Worm (Caenorhabditis elegans) whole organism, L1 larva: ENCODE measurements around the gene F26D2.3.

Experiments used
- C16A3.4 ChIP-seq: fragments of 150-350 bp; optimal IDR thresholded peaks from 2 replicates; lab custom pipeline; 2014; ENCODE audit warnings: missing biosample characterization, missing genetic modification characterization
- C34B4.2 ChIP-seq: sonication (generic microtip); optimal IDR thresholded peaks from 2 replicates; lab custom pipeline; 2017; ENCODE audit warnings: mild to moderate bottlenecking, missing genetic modification characterization, missing compliant biosample characterization
- F16B12.6 ChIP-seq: fragments of 150-350 bp; optimal IDR thresholded peaks from 2 replicates; lab custom pipeline; 2014; ENCODE audit warnings: missing biosample characterization, missing genetic modification characterization
- Y116A8C.19 ChIP-seq: sonication (generic microtip); optimal IDR thresholded peaks from 2 replicates; lab custom pipeline; 2016; ENCODE audit warnings: missing compliant biosample characterization, missing genetic modification characterization, borderline replicate concordance
- aly-2 ChIP-seq: fragments of 150-350 bp; optimal IDR thresholded peaks from 2 replicates; lab custom pipeline; 2014; ENCODE audit warnings: missing biosample characterization, missing genetic modification characterization
- blmp-1 ChIP-seq: fragments of 150-350 bp; optimal IDR thresholded peaks from 2 replicates; lab custom pipeline; 2014; ENCODE audit warnings: missing biosample characterization, missing genetic modification characterization
- ceh-63 ChIP-seq: fragments of 200-800 bp; sonication (Bioruptor generic); optimal IDR thresholded peaks from 2 replicates; lab custom pipeline; 2018; ENCODE audit warnings: mild to moderate bottlenecking, missing genetic modification characterization, missing compliant biosample characterization
- ceh-8 ChIP-seq: fragments of 200-800 bp; sonication (Bioruptor generic); optimal IDR thresholded peaks from 2 replicates; lab custom pipeline; 2018; ENCODE audit warnings: mild to moderate bottlenecking, missing genetic modification characterization, moderate library complexity, missing compliant biosample characterization
- ceh-82 ChIP-seq, 3 experiments: fragments of 150-350 bp in 1 of 3; sonication (generic microtip) in 2 of 3; optimal IDR thresholded peaks; 2 replicates each; lab custom pipeline; 2014 to 2017; ENCODE audit warnings: missing biosample characterization in 3 of 3, missing genetic modification characterization in 3 of 3
- dsc-1 ChIP-seq: sonication (generic microtip); optimal IDR thresholded peaks from 2 replicates; lab custom pipeline; 2016; ENCODE audit warnings: mild to moderate bottlenecking, missing genetic modification characterization, missing compliant biosample characterization
- efl-1 ChIP-seq, 4 experiments: fragments of 150-350 bp; optimal IDR thresholded peaks in 3 of 4; peaks in 1 of 4; 1 replicate in 1 of 4; 2 replicates in 3 of 4; lab custom pipeline; 2014; ENCODE audit warnings: missing biosample characterization in 2 of 4, missing genetic modification characterization in 2 of 4, missing genetic modification reagents in 2 of 4
- efl-3 ChIP-seq: fragments of 200-800 bp; sonication (Bioruptor generic); optimal IDR thresholded peaks from 2 replicates; lab custom pipeline; 2018; ENCODE audit warnings: mild to moderate bottlenecking, missing genetic modification characterization, missing compliant biosample characterization
- egl-13 ChIP-seq: sonication (generic microtip); optimal IDR thresholded peaks from 2 replicates; lab custom pipeline; 2016; ENCODE audit warnings: missing genotype, missing genetic modification reagents, missing genetic modification characterization, missing compliant biosample characterization
- elt-3 ChIP-seq, 6 experiments: fragments of 150-350 bp in 1 of 6; sonication (generic microtip); optimal IDR thresholded peaks; 2 replicates each; lab custom pipeline; 2017 to 2018; ENCODE audit warnings: missing biosample characterization in 6 of 6, missing genetic modification characterization in 6 of 6, inconsistent platforms in 1 of 6
- fkh-10 ChIP-seq: sonication (generic microtip); optimal IDR thresholded peaks from 2 replicates; lab custom pipeline; 2017; ENCODE audit warnings: missing biosample characterization, missing genetic modification reagents, missing genetic modification characterization
- grh-1 ChIP-seq: fragments of 200-800 bp; sonication (Bioruptor generic); IDR thresholded peaks from 2 replicates; pipeline ENCODE4 v1.3.6; 2022; ENCODE audit warnings: missing genetic modification reagents, missing genetic modification characterization, missing compliant biosample characterization
- hlh-4 ChIP-seq: sonication (generic microtip); optimal IDR thresholded peaks from 2 replicates; lab custom pipeline; 2016; ENCODE audit warnings: mild to moderate bottlenecking, missing genetic modification characterization, missing compliant biosample characterization
- hpl-2 ChIP-seq: fragments of 150-350 bp; optimal IDR thresholded peaks from 2 replicates; lab custom pipeline; 2014; ENCODE audit warnings: missing biosample characterization, missing genetic modification reagents, missing genetic modification characterization
- irx-1 ChIP-seq: sonication (generic microtip); optimal IDR thresholded peaks from 2 replicates; lab custom pipeline; 2016; ENCODE audit warnings: missing genetic modification characterization, missing compliant biosample characterization
- isw-1 ChIP-seq: fragments of 200-800 bp; sonication (Bioruptor generic); IDR thresholded peaks from 2 replicates; pipeline ENCODE4 v1.3.6; 2022; ENCODE audit warnings: missing genetic modification characterization, missing compliant biosample characterization
- lin-14 ChIP-seq: fragments of 200-800 bp; sonication (Bioruptor generic); optimal IDR thresholded peaks from 2 replicates; lab custom pipeline; 2018; ENCODE audit warnings: mild to moderate bottlenecking, missing genetic modification characterization, moderate library complexity, missing compliant biosample characterization
- lin-35 ChIP-seq, 2 experiments: fragments of 150-350 bp; optimal IDR thresholded peaks; 2 replicates each; lab custom pipeline; 2014; ENCODE audit warnings: missing biosample characterization in 2 of 2, missing genetic modification characterization in 2 of 2, missing genetic modification reagents in 2 of 2
- lin-39 ChIP-seq: fragments of 150-350 bp; optimal IDR thresholded peaks from 2 replicates; lab custom pipeline; 2014; ENCODE audit warnings: missing biosample characterization, missing genetic modification reagents, missing genetic modification characterization
- lsy-2 ChIP-seq, 2 experiments: fragments of 150-350 bp; optimal IDR thresholded peaks; 2 replicates each; lab custom pipeline; 2014; ENCODE audit warnings: missing biosample characterization in 2 of 2, missing genetic modification characterization in 2 of 2
- mef-2 ChIP-seq: fragments of 150-350 bp; optimal IDR thresholded peaks from 2 replicates; lab custom pipeline; 2014; ENCODE audit warnings: missing biosample characterization, missing genetic modification characterization
- nhr-11 ChIP-seq: fragments of 150-350 bp; optimal IDR thresholded peaks from 2 replicates; lab custom pipeline; 2014; ENCODE audit warnings: missing biosample characterization, missing genetic modification characterization
- nhr-19 ChIP-seq: fragments of 200-800 bp; sonication (Bioruptor generic); conservative IDR thresholded peaks from 2 replicates; pipeline ENCODE4 v1.3.6; 2022; ENCODE audit warnings: missing genetic modification characterization, missing compliant biosample characterization
- nhr-20 ChIP-seq: sonication (generic microtip); optimal IDR thresholded peaks from 2 replicates; lab custom pipeline; 2016; ENCODE audit warnings: mild to moderate bottlenecking, missing genetic modification characterization, missing compliant biosample characterization
- nhr-237 ChIP-seq: fragments of 150-350 bp; optimal IDR thresholded peaks from 2 replicates; lab custom pipeline; 2014; ENCODE audit warnings: missing biosample characterization, missing genetic modification characterization
- nhr-28 ChIP-seq: fragments of 150-350 bp; optimal IDR thresholded peaks from 2 replicates; lab custom pipeline; 2014; ENCODE audit warnings: missing biosample characterization, missing genetic modification characterization
- nhr-71 ChIP-seq: sonication (generic microtip); optimal IDR thresholded peaks from 2 replicates; lab custom pipeline; 2016; ENCODE audit warnings: mild to moderate bottlenecking, missing genetic modification characterization, moderate library complexity, missing compliant biosample characterization
- nhr-77 ChIP-seq: fragments of 150-350 bp; optimal IDR thresholded peaks from 2 replicates; lab custom pipeline; 2014; ENCODE audit warnings: missing biosample characterization, missing genetic modification characterization
- nhr-84 ChIP-seq: sonication (generic microtip); optimal IDR thresholded peaks from 2 replicates; lab custom pipeline; 2017; ENCODE audit warnings: missing biosample characterization, missing genetic modification characterization
- nhr-90 ChIP-seq: sonication (generic microtip); optimal IDR thresholded peaks from 2 replicates; lab custom pipeline; 2016; ENCODE audit warnings: mild to moderate bottlenecking, missing genetic modification characterization, missing compliant biosample characterization; ENCODE audit not compliant: poor library complexity
- pag-3 ChIP-seq: sonication (generic microtip); optimal IDR thresholded peaks from 2 replicates; lab custom pipeline; 2017; ENCODE audit warnings: missing genetic modification characterization, mild to moderate bottlenecking, missing compliant biosample characterization, antibody characterized with exemption, borderline replicate concordance; ENCODE audit not compliant: insufficient read depth
- pax-3 ChIP-seq: fragments of 200-800 bp; sonication (Bioruptor generic); optimal IDR thresholded peaks from 2 replicates; lab custom pipeline; 2018; ENCODE audit warnings: mild to moderate bottlenecking, missing genetic modification characterization, moderate library complexity, missing compliant biosample characterization
- sptf-1 ChIP-seq: fragments of 150-350 bp; optimal IDR thresholded peaks from 2 replicates; lab custom pipeline; 2014; ENCODE audit warnings: missing biosample characterization, missing genetic modification characterization
- sup-37 ChIP-seq: fragments of 200-800 bp; sonication (Bioruptor generic); optimal IDR thresholded peaks from 2 replicates; lab custom pipeline; 2018; ENCODE audit warnings: mild to moderate bottlenecking, missing genetic modification characterization, missing compliant biosample characterization
- tbx-2 ChIP-seq: sonication (generic microtip); optimal IDR thresholded peaks from 2 replicates; lab custom pipeline; 2016; ENCODE audit warnings: missing genetic modification characterization, missing compliant biosample characterization
- unc-62 ChIP-seq: fragments of 150-350 bp; optimal IDR thresholded peaks from 2 replicates; lab custom pipeline; 2014; ENCODE audit warnings: missing biosample characterization, missing genetic modification reagents, missing genetic modification characterization
- zag-1 ChIP-seq: fragments of 150-350 bp; optimal IDR thresholded peaks from 2 replicates; lab custom pipeline; 2014; ENCODE audit warnings: missing biosample characterization, missing genetic modification characterization
- zip-4 ChIP-seq: fragments of 200-800 bp; sonication (Bioruptor generic); optimal IDR thresholded peaks from 2 replicates; lab custom pipeline; 2018; ENCODE audit warnings: mild to moderate bottlenecking, missing genetic modification characterization, moderate library complexity, missing compliant biosample characterization
- ztf-11 ChIP-seq, 2 experiments: sonication (generic microtip); optimal IDR thresholded peaks; 2 replicates each; lab custom pipeline; 2016 to 2017; ENCODE audit warnings: missing genetic modification characterization in 2 of 2, missing biosample characterization in 1 of 2, missing compliant biosample characterization in 1 of 2
- ztf-4 ChIP-seq: fragments of 150-350 bp; optimal IDR thresholded peaks from 2 replicates; lab custom pipeline; 2014; ENCODE audit warnings: missing biosample characterization, missing genetic modification characterization

F26D2.3 gene

ce11 chrV:16370039-16370438, 37.7 kb upstream of the F26D2.3 start (continued):
- no peak for TF ChIP-seq nhr-237 (tag; lab: Kevin White, UChicago)
- peak; percentile 44 to 45 for TF ChIP-seq lsy-2 (tag; optimal IDR thresholded peaks at IDR 0.05; lab: Kevin White, UChicago)
- TF ChIP-seq mef-2 (tag; lab: Kevin White, UChicago) = no peak
- TF ChIP-seq nhr-84 (tag; lab: Kevin White, UChicago) = no peak
- peak; percentile 3 for TF ChIP-seq blmp-1 (tag; lab: Kevin White, UChicago)
- no peak for TF ChIP-seq lin-14 (GFP tag; lab: Kevin White, UChicago)
- no peak for TF ChIP-seq C34B4.2 (tag; lab: Kevin White, UChicago)
- TF ChIP-seq nhr-90 (tag; lab: Kevin White, UChicago) = peak; percentile 88
- TF ChIP-seq nhr-71 (tag; lab: Kevin White, UChicago) = peak; percentile 82
- no peak for TF ChIP-seq zag-1
- peak; percentile 61 for TF ChIP-seq zip-4 (GFP tag; lab: Kevin White, UChicago)
- peak; percentile 7; the same call in 1 of the 2 replicates for TF ChIP-seq isw-1 (GFP tag; lab: Robert Waterston, UW)
- peak; percentile 18 for TF ChIP-seq sup-37 (GFP tag; lab: Kevin White, UChicago)
- TF ChIP-seq fkh-10 (GFP tag; lab: Kevin White, UChicago) = no peak
- peak; percentile 22 for TF ChIP-seq aly-2 (tag; lab: Kevin White, UChicago)
- TF ChIP-seq Y116A8C.19 (tag; lab: Kevin White, UChicago) = no peak
- TF ChIP-seq nhr-28 = no peak
- TF ChIP-seq nhr-11 = no peak
- TF ChIP-seq efl-3 (GFP tag; lab: Kevin White, UChicago) = no peak
- TF ChIP-seq ceh-8 (GFP tag; lab: Kevin White, UChicago) = peak; percentile 34
- TF ChIP-seq ceh-82 (tag; optimal IDR thresholded peaks at IDR 0.05; lab: Kevin White, UChicago) = peak; percentile 59 to 76 (median 61)
- no peak for TF ChIP-seq ztf-4
- TF ChIP-seq dsc-1 = peak; percentile 70
- peak; percentile 7 for TF ChIP-seq F16B12.6
- TF ChIP-seq efl-1 (optimal IDR thresholded peaks at IDR 0.05; lab: Kevin White, UChicago) = peak; percentile 62 to 66
- TF ChIP-seq efl-1 (GFP tag; optimal IDR thresholded peaks at IDR 0.05 in 1 of 2; lab: Kevin White, UChicago) = peak; percentile 48 to 92
- peak in 1 of 6 experiments; percentile 32 for TF ChIP-seq elt-3 (tag; optimal IDR thresholded peaks at IDR 0.05; lab: Kevin White, UChicago)
- peak; percentile 37 for TF ChIP-seq nhr-77 (tag; lab: Kevin White, UChicago)
- no peak for TF ChIP-seq hpl-2
- peak; percentile 74 for TF ChIP-seq C16A3.4 (tag; lab: Kevin White, UChicago)
- no peak for TF ChIP-seq pax-3 (tag; lab: Kevin White, UChicago)
- TF ChIP-seq unc-62 = no peak
- TF ChIP-seq tbx-2 = peak; percentile 74
- TF ChIP-seq nhr-19 = peak; percentile 75
- TF ChIP-seq grh-1 (GFP tag; lab: Robert Waterston, UW) = 0 out of 2 replicates have a peak, but pooled peaks have one; percentile 40
- peak; percentile 61 to 86 for TF ChIP-seq lin-35 (GFP tag; optimal IDR thresholded peaks at IDR 0.05; lab: Kevin White, UChicago)

ce11 chrV:16374676-16375075, 33.1 kb upstream of the F26D2.3 start, which contains the start of gene srv-34:
TSS of gene srv-34 (minus strand) at chrV:16374776.
- no peak for TF ChIP-seq sptf-1 (tag; lab: Kevin White, UChicago)
- TF ChIP-seq lin-14 (GFP tag; lab: Kevin White, UChicago) = no peak
- no peak for TF ChIP-seq ceh-82 (tag; optimal IDR thresholded peaks at IDR 0.05; lab: Kevin White, UChicago)
- no peak for TF ChIP-seq sup-37 (GFP tag; lab: Kevin White, UChicago)
- TF ChIP-seq ceh-63 = no peak
- TF ChIP-seq lin-39 (tag; lab: Kevin White, UChicago) = no peak

DNA sequence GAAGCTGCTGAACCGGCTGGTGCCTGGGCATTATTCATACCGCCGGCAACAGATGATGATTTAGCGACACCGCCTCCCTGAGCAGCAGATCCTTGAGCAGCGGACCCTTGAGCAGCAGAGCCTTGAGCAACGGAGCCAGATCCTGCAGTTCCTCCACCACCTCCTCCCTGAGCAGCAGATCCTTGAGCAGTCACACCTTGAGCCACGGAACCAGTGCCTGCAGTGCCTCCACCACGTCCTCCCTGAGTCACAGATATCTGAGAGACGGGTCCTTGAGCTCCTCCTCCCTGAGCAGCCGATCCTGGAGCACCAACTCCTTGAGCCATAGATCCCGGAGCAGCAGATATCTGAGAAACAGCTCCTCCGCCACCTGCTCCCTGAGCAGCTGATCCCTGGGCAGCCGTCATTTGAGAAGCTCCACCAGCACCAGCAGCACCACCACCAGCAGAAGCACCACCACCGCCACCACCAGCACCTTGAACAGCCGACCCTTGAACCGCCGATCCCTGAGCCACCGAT, 31.3 kb upstream of the F26D2.3 start:
- TF ChIP-seq nhr-28 (no peak), pag-3 (tag; lab: Kevin White, UChicago) (no peak), hpl-2 (no peak), hlh-4 (tag; lab: Kevin White, UChicago) (no peak), dsc-1 (no peak), lin-14 (GFP tag; lab: Kevin White, UChicago) (no peak), egl-13 (tag; lab: Kevin White, UChicago) (no peak), nhr-11 (no peak), aly-2 (tag; lab: Kevin White, UChicago) (no peak), Y116A8C.19 (tag; lab: Kevin White, UChicago) (no peak), irx-1 (no peak), nhr-20 (tag; lab: Kevin White, UChicago) (no peak), nhr-19 (no peak), ztf-11 (tag; optimal IDR thresholded peaks at IDR 0.05; lab: Kevin White, UChicago) (no peak)
